Worm (Caenorhabditis elegans): Measurements from ENCODE around the gene cfz-2.

- no peak for TF ChIP-seq ceh-58 (GFP tag; IDR thresholded peaks at IDR 0.05)
- no peak for TF ChIP-seq athp-1 (tag; optimal IDR thresholded peaks at IDR 0.05)
- no peak for TF ChIP-seq ZK185.1 (tag; optimal IDR thresholded peaks at IDR 0.05; ENCODE audit: poor library complexity, severe bottlenecking)
- no peak for TF ChIP-seq F39B2.1 (GFP tag; IDR thresholded peaks at IDR 0.05)
- TF ChIP-seq nhr-120 (GFP tag; IDR thresholded peaks at IDR 0.05), result no peak
- no peak for TF ChIP-seq unc-62 (GFP tag; optimal IDR thresholded peaks at IDR 0.05)
- no peak for TF ChIP-seq ama-1 (optimal IDR thresholded peaks at IDR 0.05)
- TF ChIP-seq ama-1 (GFP tag; optimal IDR thresholded peaks at IDR 0.05), result no peak
- no peak for TF ChIP-seq madf-10 (tag; optimal IDR thresholded peaks at IDR 0.05)
- no peak for TF ChIP-seq snpc-1.1 (tag; optimal IDR thresholded peaks at IDR 0.05; ENCODE audit: insufficient read depth)
- no peak for TF ChIP-seq pha-4 (tag; optimal IDR thresholded peaks at IDR 0.05)
Observed at ce11 chrV:3454620-3455019, 9.9 kb upstream of the cfz-2 start.

Data from whole organism, young adult.